Worm (Caenorhabditis elegans) whole organism, late embryonic: ENCODE measurements around the gene atat-2.

Experiments used
- C08G9.2 ChIP-seq: sonication (generic microtip); optimal IDR thresholded peaks from 2 replicates; lab custom pipeline; 2016; ENCODE audit warnings: mild to moderate bottlenecking, missing genetic modification characterization, moderate library complexity, missing compliant biosample characterization
- C38D4.7 ChIP-seq: fragments of 200-800 bp; sonication (Bioruptor generic); optimal IDR thresholded peaks from 2 replicates; lab custom pipeline; 2018; ENCODE audit warnings: mild to moderate bottlenecking, missing genetic modification characterization, moderate library complexity, missing compliant biosample characterization
- K02D7.2 ChIP-seq: sonication (generic microtip); optimal IDR thresholded peaks from 2 replicates; lab custom pipeline; 2017; ENCODE audit warnings: mild to moderate bottlenecking, missing genetic modification characterization, missing compliant biosample characterization
- T23F11.4 ChIP-seq: fragments of 200-800 bp; sonication (Bioruptor generic); optimal IDR thresholded peaks from 2 replicates; lab custom pipeline; 2018; ENCODE audit warnings: mild to moderate bottlenecking, missing genetic modification characterization, missing compliant biosample characterization
- ahr-1 ChIP-seq: sonication (generic microtip); optimal IDR thresholded peaks from 2 replicates; lab custom pipeline; 2016; ENCODE audit warnings: missing genetic modification characterization, missing compliant biosample characterization
- ama-1 ChIP-seq: fragments of 150-350 bp; optimal IDR thresholded peaks from 2 replicates; lab custom pipeline; 2014
- ceh-19 ChIP-seq: fragments of 200-800 bp; sonication (Bioruptor generic); optimal IDR thresholded peaks from 2 replicates; lab custom pipeline; 2018; ENCODE audit warnings: mild to moderate bottlenecking, missing genetic modification characterization, missing compliant biosample characterization
- ceh-30 ChIP-seq: fragments of 150-350 bp; optimal IDR thresholded peaks from 2 replicates; lab custom pipeline; 2014; ENCODE audit warnings: missing biosample characterization, missing genetic modification characterization
- ceh-45 ChIP-seq: fragments of 200-800 bp; sonication (Bioruptor generic); IDR thresholded peaks from 2 replicates; pipeline ENCODE4 v1.3.6; 2022; ENCODE audit warnings: missing genetic modification reagents, missing genetic modification characterization, missing compliant biosample characterization
- ceh-6 ChIP-seq: fragments of 200-800 bp; sonication (Bioruptor generic); optimal IDR thresholded peaks from 2 replicates; lab custom pipeline; 2018; ENCODE audit warnings: mild to moderate bottlenecking, missing genetic modification characterization, missing compliant biosample characterization
- ceh-9 ChIP-seq: sonication (generic microtip); optimal IDR thresholded peaks from 2 replicates; lab custom pipeline; 2016; ENCODE audit warnings: mild to moderate bottlenecking, missing genetic modification characterization, inconsistent platforms, missing compliant biosample characterization
- che-1 ChIP-seq: sonication (generic microtip); optimal IDR thresholded peaks from 2 replicates; lab custom pipeline; 2016; ENCODE audit warnings: mild to moderate bottlenecking, missing genetic modification characterization, missing compliant biosample characterization
- elt-2 ChIP-seq: sonication (generic microtip); optimal IDR thresholded peaks from 2 replicates; lab custom pipeline; 2016; ENCODE audit warnings: missing genetic modification reagents, missing genetic modification characterization, missing compliant biosample characterization
- ets-4 ChIP-seq: sonication (generic microtip); optimal IDR thresholded peaks from 2 replicates; lab custom pipeline; 2016; ENCODE audit warnings: missing genetic modification characterization, missing compliant biosample characterization
- eyg-1 ChIP-seq: sonication (generic microtip); optimal IDR thresholded peaks from 2 replicates; lab custom pipeline; 2016; ENCODE audit warnings: missing genotype, missing genetic modification characterization, missing compliant biosample characterization
- fax-1 ChIP-seq: sonication (generic microtip); optimal IDR thresholded peaks from 2 replicates; lab custom pipeline; 2016; ENCODE audit warnings: missing genotype, missing genetic modification characterization, missing compliant biosample characterization
- fkh-6 ChIP-seq: sonication (generic microtip); optimal IDR thresholded peaks from 2 replicates; lab custom pipeline; 2016; ENCODE audit warnings: missing genetic modification characterization, missing compliant biosample characterization
- gmeb-2 ChIP-seq: sonication (generic microtip); optimal IDR thresholded peaks from 2 replicates; lab custom pipeline; 2016; ENCODE audit warnings: missing genetic modification characterization, inconsistent platforms, missing compliant biosample characterization
- hlh-13 ChIP-seq: fragments of 200-800 bp; sonication (Bioruptor generic); optimal IDR thresholded peaks from 2 replicates; lab custom pipeline; 2018; ENCODE audit warnings: mild to moderate bottlenecking, missing genetic modification characterization, missing compliant biosample characterization
- hlh-15 ChIP-seq: sonication (generic microtip); optimal IDR thresholded peaks from 2 replicates; lab custom pipeline; 2016; ENCODE audit warnings: missing genetic modification characterization, missing compliant biosample characterization
- hlh-30 ChIP-seq: sonication (generic microtip); optimal IDR thresholded peaks from 2 replicates; lab custom pipeline; 2017; ENCODE audit warnings: antibody characterized with exemption, missing genetic modification characterization, missing compliant biosample characterization; ENCODE audit not compliant: insufficient read depth
- hlh-6 ChIP-seq: sonication (generic microtip); optimal IDR thresholded peaks from 2 replicates; lab custom pipeline; 2016; ENCODE audit warnings: missing genotype, missing genetic modification characterization, missing compliant biosample characterization
- madf-2 ChIP-seq: sonication (generic microtip); optimal IDR thresholded peaks from 2 replicates; lab custom pipeline; 2017; ENCODE audit warnings: missing genetic modification characterization, missing compliant biosample characterization
- mec-3 ChIP-seq: sonication (generic microtip); optimal IDR thresholded peaks from 2 replicates; lab custom pipeline; 2016; ENCODE audit warnings: borderline replicate concordance, missing genetic modification characterization, missing compliant biosample characterization
- nhr-11 ChIP-seq: fragments of 150-350 bp; optimal IDR thresholded peaks from 2 replicates; lab custom pipeline; 2014; ENCODE audit warnings: missing biosample characterization, missing genetic modification characterization
- npax-4 ChIP-seq: sonication (generic microtip); optimal IDR thresholded peaks from 2 replicates; lab custom pipeline; 2016; ENCODE audit warnings: missing genetic modification characterization, missing compliant biosample characterization
- odd-2 ChIP-seq: sonication (generic microtip); optimal IDR thresholded peaks from 2 replicates; lab custom pipeline; 2017; ENCODE audit warnings: antibody characterized with exemption, mild to moderate bottlenecking, missing genetic modification characterization, missing compliant biosample characterization
- pat-9 ChIP-seq: fragments of 200-800 bp; sonication (Bioruptor generic); optimal IDR thresholded peaks from 2 replicates; lab custom pipeline; 2018; ENCODE audit warnings: mild to moderate bottlenecking, missing genetic modification characterization, moderate library complexity, missing compliant biosample characterization
- pax-1 ChIP-seq: fragments of 150-350 bp; optimal IDR thresholded peaks from 2 replicates; lab custom pipeline; 2014; ENCODE audit warnings: missing biosample characterization, missing genetic modification characterization
- pha-4 ChIP-seq: fragments of 150-350 bp; optimal IDR thresholded peaks from 2 replicates; lab custom pipeline; 2018; ENCODE audit warnings: missing biosample characterization, missing genetic modification reagents, missing genetic modification characterization
- sdc-2 ChIP-seq: sonication (generic microtip); optimal IDR thresholded peaks from 2 replicates; lab custom pipeline; 2016; ENCODE audit warnings: missing genotype, missing genetic modification characterization, missing compliant biosample characterization
- sox-2 ChIP-seq: fragments of 200-800 bp; sonication (Bioruptor generic); IDR thresholded peaks from 2 replicates; pipeline ENCODE4 v1.3.6; 2022; ENCODE audit warnings: missing genetic modification reagents, missing genetic modification characterization, missing compliant biosample characterization
- syd-9 ChIP-seq: sonication (generic microtip); optimal IDR thresholded peaks from 2 replicates; lab custom pipeline; 2016; ENCODE audit warnings: mild to moderate bottlenecking, missing genetic modification characterization, moderate library complexity, missing compliant biosample characterization
- tbx-7 ChIP-seq: sonication (generic microtip); optimal IDR thresholded peaks from 2 replicates; lab custom pipeline; 2016; ENCODE audit warnings: missing genotype, missing genetic modification characterization, missing compliant biosample characterization
- ttx-3 ChIP-seq: sonication (generic microtip); optimal IDR thresholded peaks from 2 replicates; lab custom pipeline; 2016; ENCODE audit warnings: missing genetic modification reagents, missing genetic modification characterization, missing compliant biosample characterization
- unc-42 ChIP-seq: sonication (generic microtip); optimal IDR thresholded peaks from 2 replicates; lab custom pipeline; 2016; ENCODE audit warnings: missing genotype, missing genetic modification characterization, missing compliant biosample characterization
- unc-55 ChIP-seq: sonication (generic microtip); optimal IDR thresholded peaks from 2 replicates; lab custom pipeline; 2017; ENCODE audit warnings: missing biosample characterization, missing genetic modification reagents, missing genetic modification characterization
- unc-86 ChIP-seq: sonication (generic microtip); optimal IDR thresholded peaks from 2 replicates; lab custom pipeline; 2016; ENCODE audit warnings: missing genetic modification characterization, missing compliant biosample characterization
- zip-5 ChIP-seq: sonication (generic microtip); optimal IDR thresholded peaks from 2 replicates; lab custom pipeline; 2016; ENCODE audit warnings: missing genetic modification characterization, missing compliant biosample characterization
- ztf-16 ChIP-seq: sonication (generic microtip); optimal IDR thresholded peaks from 2 replicates; lab custom pipeline; 2017; ENCODE audit warnings: missing genetic modification characterization, missing compliant biosample characterization

The atat-2 gene

ce11 chrX:5829175-5829574 is 19.7 kb upstream of the atat-2 start, which contains the start of gene acp-5:
acp-5 (plus strand) TSS chrX:5829435.
- no peak for TF ChIP-seq ttx-3 (tag; lab: Kevin White, UChicago)
- TF ChIP-seq K02D7.2 (tag; lab: Kevin White, UChicago): no peak
- no peak for TF ChIP-seq ama-1 (lab: Kevin White, UChicago)
- no peak for TF ChIP-seq mec-3 (tag; lab: Kevin White, UChicago)
- TF ChIP-seq syd-9 (tag; lab: Kevin White, UChicago): no peak
- no peak for TF ChIP-seq madf-2
- no peak for TF ChIP-seq hlh-15 (tag; lab: Kevin White, UChicago)
- TF ChIP-seq ahr-1 (tag; lab: Kevin White, UChicago): no peak
- no peak for TF ChIP-seq eyg-1 (tag; lab: Kevin White, UChicago)
- TF ChIP-seq hlh-6: no peak
- TF ChIP-seq sox-2 (GFP tag; lab: Robert Waterston, UW): no peak
- TF ChIP-seq zip-5: no peak
- TF ChIP-seq ceh-6 (GFP tag; lab: Kevin White, UChicago): no peak
- TF ChIP-seq nhr-11: no peak
- no peak for TF ChIP-seq ceh-19
- TF ChIP-seq hlh-30: no peak
- no peak for TF ChIP-seq che-1 (tag; lab: Kevin White, UChicago)
- no peak for TF ChIP-seq C38D4.7 (GFP tag; lab: Kevin White, UChicago)

- TF ChIP-seq odd-2 (tag; lab: Kevin White, UChicago) (no peak), elt-2 (peak; percentile 87), C08G9.2 (tag; lab: Kevin White, UChicago) (no peak), npax-4 (tag; lab: Kevin White, UChicago) (no peak)
- TF ChIP-seq, all 69 proteins: peak for 1
Observed at ce11 chrX:5831827-5832226, 17.1 kb upstream of the atat-2 start.

DNA sequence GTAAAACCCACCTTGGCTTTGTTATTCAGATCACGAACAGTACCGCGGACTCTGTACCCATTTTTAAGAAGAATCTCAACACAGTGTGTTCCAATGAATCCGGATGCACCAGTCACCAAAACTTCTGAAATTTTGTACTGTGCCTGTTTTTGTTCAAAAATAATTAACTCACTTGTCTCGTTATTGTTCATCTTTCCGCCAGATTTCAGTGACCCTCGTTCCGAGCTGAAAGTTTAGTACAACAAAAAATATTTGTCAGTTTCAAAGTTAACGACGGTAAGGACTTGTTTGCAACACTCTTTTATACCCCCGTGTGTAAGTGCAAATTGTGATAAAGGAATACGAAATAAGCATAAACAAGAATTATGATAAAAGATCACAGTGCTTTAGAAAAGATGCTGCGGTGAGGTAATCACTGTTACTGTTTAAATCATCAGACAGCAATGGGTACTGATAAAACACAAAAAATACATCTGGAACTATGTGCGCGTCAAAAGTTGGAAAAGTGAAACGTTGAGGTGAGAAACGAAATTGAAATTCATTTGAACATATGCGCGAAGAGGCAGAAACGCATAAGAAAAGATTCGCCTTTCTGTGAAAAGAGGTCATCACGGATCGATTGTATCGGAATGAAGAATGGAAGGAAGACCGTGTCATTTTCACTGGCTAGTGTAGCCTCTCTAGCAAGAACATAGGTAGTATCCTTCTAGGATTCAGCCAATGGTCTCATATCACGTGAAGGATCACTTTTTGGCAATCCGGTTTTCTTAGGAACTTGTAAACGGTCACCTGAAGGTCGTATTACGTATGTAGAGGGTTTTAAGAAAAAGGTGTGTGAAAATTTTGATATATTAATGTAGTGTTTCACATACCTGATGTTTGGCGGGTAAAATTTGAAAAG is 14.1 kb upstream of the atat-2 start, which contains the start of gene F13D11.4:
Gene F13D11.4, minus strand, starts transcription at position 225 of the 901 bp plus-strand sequence.
- no peak for TF ChIP-seq ceh-9 (tag; lab: Kevin White, UChicago)
- no peak for TF ChIP-seq npax-4 (tag; lab: Kevin White, UChicago)
- TF ChIP-seq pat-9 (tag; lab: Kevin White, UChicago): no peak
- TF ChIP-seq unc-86 (tag; lab: Kevin White, UChicago): no peak
- TF ChIP-seq C38D4.7 (GFP tag; lab: Kevin White, UChicago): no peak

ce11 chrX:5836527-5836926 is 12.4 kb upstream of the atat-2 start:
- TF ChIP-seq ztf-16 (tag; lab: Kevin White, UChicago) (no peak), unc-42 (no peak), ets-4 (tag; lab: Kevin White, UChicago) (no peak), gmeb-2 (tag; lab: Kevin White, UChicago) (no peak), ceh-30 (tag; lab: Kevin White, UChicago) (no peak), ahr-1 (tag; lab: Kevin White, UChicago) (no peak)

ce11 chrX:5837035-5837434 is 11.9 kb upstream of the atat-2 start:
- TF ChIP-seq unc-55 (GFP tag; lab: Kevin White, UChicago) (peak; percentile 60), eyg-1 (tag; lab: Kevin White, UChicago) (no peak)

- TF ChIP-seq ahr-1 (tag; lab: Kevin White, UChicago) (no peak), hlh-30 (no peak), ceh-30 (tag; lab: Kevin White, UChicago) (no peak), ceh-9 (tag; lab: Kevin White, UChicago) (no peak), fkh-6 (no peak), unc-55 (GFP tag; lab: Kevin White, UChicago) (no peak), ceh-19 (no peak), ceh-45 (GFP tag; lab: Robert Waterston, UW) (no peak), sdc-2 (tag; lab: Kevin White, UChicago) (no peak), pax-1 (no peak), npax-4 (tag; lab: Kevin White, UChicago) (no peak), C08G9.2 (tag; lab: Kevin White, UChicago) (no peak), pha-4 (tag; lab: Kevin White, UChicago) (no peak), odd-2 (tag; lab: Kevin White, UChicago) (no peak), hlh-13 (GFP tag; lab: Kevin White, UChicago) (no peak), T23F11.4 (no peak), fax-1 (tag; lab: Kevin White, UChicago) (no peak), ama-1 (lab: Kevin White, UChicago) (no peak), tbx-7 (no peak)
Observed at ce11 chrX:5839143-5839542, 9.8 kb upstream of the atat-2 start.
